Fruit fly (Drosophila melanogaster): ENCODE results near the gene Pkcdelta.

The Pkcdelta gene

dm6 chrX:12462936-12463558 is 31.0 kb downstream of the Pkcdelta start, which contains the start of the genes Rab40 and CG42258 (continued):
- TF ChIP-seq CG31441 (GFP tag; IDR thresholded peaks at IDR 0.05) (peak; percentile 37; the same call in 1 of the 2 replicates), run (tag; optimal IDR thresholded peaks at IDR 0.05) (no peak), E2f2 (GFP tag; IDR thresholded peaks at IDR 0.05) (0 out of 2 replicates have a peak, but pooled peaks have one; percentile 17), gfzf (GFP tag; optimal IDR thresholded peaks at IDR 0.05) (no peak), H2.0 (GFP tag; IDR thresholded peaks at IDR 0.05) (peak; percentile 2; the same call in 1 of the 2 replicates), YL-1 (GFP tag; optimal IDR thresholded peaks at IDR 0.05) (peak; percentile 31), chm (GFP tag; IDR thresholded peaks at IDR 0.05) (0 out of 2 replicates have a peak, but pooled peaks have one; percentile 25), CG12744 (GFP tag; optimal IDR thresholded peaks at IDR 0.05) (no peak), CG8944 (GFP tag; optimal IDR thresholded peaks at IDR 0.05) (peak; percentile 14), pros (GFP tag; optimal IDR thresholded peaks at IDR 0.05) (no peak), Atf6 (GFP tag; IDR thresholded peaks at IDR 0.05) (no peak), Hmr (GFP tag; optimal IDR thresholded peaks at IDR 0.05) (peak; percentile 48), ATbp (GFP tag; optimal IDR thresholded peaks at IDR 0.05) (no peak), repo (GFP tag; optimal IDR thresholded peaks at IDR 0.05) (no peak), Sox100B (GFP tag; optimal IDR thresholded peaks at IDR 0.05) (peak; percentile 28), B-H2 (GFP tag; optimal IDR thresholded peaks at IDR 0.05) (no peak), gem (tag; optimal IDR thresholded peaks at IDR 0.05) (peak; percentile 60), CG7745 (tag; optimal IDR thresholded peaks at IDR 0.05) (no peak), Xbp1 (GFP tag; optimal IDR thresholded peaks at IDR 0.05) (peak; percentile 60), Lhr (GFP tag; optimal IDR thresholded peaks at IDR 0.05) (no peak), CG31365 (tag; optimal IDR thresholded peaks at IDR 0.05) (no peak), cas (GFP tag; IDR thresholded peaks at IDR 0.05) (0 out of 2 replicates have a peak, but pooled peaks have one; percentile 7), z (GFP tag; IDR thresholded peaks at IDR 0.05) (no peak), dati (GFP tag; IDR thresholded peaks at IDR 0.05) (no peak), Side (GFP tag; optimal IDR thresholded peaks at IDR 0.05) (peak; percentile 16), mirr (GFP tag; optimal IDR thresholded peaks at IDR 0.05) (no peak), prd (optimal IDR thresholded peaks at IDR 0.05) (no peak), prd (GFP tag; IDR thresholded peaks at IDR 0.05) (peak; percentile 37; the same call in 2 of the 3 replicates), tll (GFP tag; optimal IDR thresholded peaks at IDR 0.05) (no peak), Xrp1 (GFP tag; IDR thresholded peaks at IDR 0.05) (peak; percentile 46; the same call in 1 of the 2 replicates), gcm (GFP tag; optimal IDR thresholded peaks at IDR 0.05) (no peak), Sox102F (GFP tag; optimal IDR thresholded peaks at IDR 0.05) (peak; percentile 43), shn (GFP tag; optimal IDR thresholded peaks at IDR 0.05) (peak; percentile 40), lmd (GFP tag; IDR thresholded peaks at IDR 0.05) (no peak), CG4328 (GFP tag; optimal IDR thresholded peaks at IDR 0.05) (no peak), CG1832 (GFP tag; optimal IDR thresholded peaks at IDR 0.05) (no peak), lola (GFP tag; optimal IDR thresholded peaks at IDR 0.05) (peak in 1 of 3 experiments; percentile 47), fru (optimal IDR thresholded peaks at IDR 0.05) (no peak), CG7786 (GFP tag; optimal IDR thresholded peaks at IDR 0.05) (peak; percentile 41), Ravus (GFP tag; IDR thresholded peaks at IDR 0.05) (no peak), ham (GFP tag; IDR thresholded peaks at IDR 0.05) (no peak), CG12071 (GFP tag; optimal IDR thresholded peaks at IDR 0.05) (no peak), amos (GFP tag; IDR thresholded peaks at IDR 0.05; ENCODE audit: partially characterized antibody) (peak; percentile 53; the same call in 1 of the 2 replicates), trem (tag; optimal IDR thresholded peaks at IDR 0.05) (peak; percentile 19), Mrtf (GFP tag; IDR thresholded peaks at IDR 0.05) (no peak), CG12391 (tag; optimal IDR thresholded peaks at IDR 0.05) (peak; percentile 62), CG9817 (tag; optimal IDR thresholded peaks at IDR 0.05) (peak; percentile 1), da (GFP tag; optimal IDR thresholded peaks at IDR 0.05) (no peak), CG17385 (GFP tag; optimal IDR thresholded peaks at IDR 0.05) (peak; percentile 38), usp (GFP tag; optimal IDR thresholded peaks at IDR 0.05) (no peak)
